Worm (Caenorhabditis elegans): ENCODE results near the gene ZK354.9.

DNA sequence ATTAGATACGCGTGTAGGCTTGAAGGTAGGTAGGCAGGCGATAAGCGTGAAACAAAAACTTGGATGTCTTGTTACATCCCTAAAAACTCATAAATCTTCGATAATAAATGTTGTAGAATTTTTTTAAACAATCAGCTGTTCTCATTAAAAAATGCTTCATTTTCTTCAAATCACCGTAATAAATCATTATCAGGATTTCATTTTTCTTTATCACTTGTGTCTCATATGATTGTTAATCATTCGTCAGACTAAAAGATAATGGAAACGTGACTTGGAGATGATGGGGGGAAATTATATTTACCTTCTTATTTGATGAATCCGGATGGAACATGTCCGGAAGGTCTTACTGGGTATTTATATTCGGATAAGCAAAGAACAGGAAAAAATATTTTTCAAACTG is 25.5 kb upstream of the ZK354.9 start:
- no peak for TF ChIP-seq odd-2 (tag; optimal IDR thresholded peaks at IDR 0.05)
- no peak for TF ChIP-seq tbx-7 (tag; optimal IDR thresholded peaks at IDR 0.05)
- no peak for TF ChIP-seq pqm-1 (tag; optimal IDR thresholded peaks at IDR 0.05)
